Fruit fly (Drosophila melanogaster) whole organism: Measurements from ENCODE around the gene qtc.

ENCODE experiments used
- EcR ChIP-seq, 2 experiments: fragments of >200 bp; optimal IDR thresholded peaks; 2 replicates each; lab custom pipeline; 2017; ENCODE audit warnings: missing biosample characterization in 2 of 2, missing genetic modification characterization in 2 of 2, missing genetic modification reagents in 2 of 2
- pan ChIP-seq: fragments of >200 bp; optimal IDR thresholded peaks from 2 replicates; lab custom pipeline; 2017

DNA sequence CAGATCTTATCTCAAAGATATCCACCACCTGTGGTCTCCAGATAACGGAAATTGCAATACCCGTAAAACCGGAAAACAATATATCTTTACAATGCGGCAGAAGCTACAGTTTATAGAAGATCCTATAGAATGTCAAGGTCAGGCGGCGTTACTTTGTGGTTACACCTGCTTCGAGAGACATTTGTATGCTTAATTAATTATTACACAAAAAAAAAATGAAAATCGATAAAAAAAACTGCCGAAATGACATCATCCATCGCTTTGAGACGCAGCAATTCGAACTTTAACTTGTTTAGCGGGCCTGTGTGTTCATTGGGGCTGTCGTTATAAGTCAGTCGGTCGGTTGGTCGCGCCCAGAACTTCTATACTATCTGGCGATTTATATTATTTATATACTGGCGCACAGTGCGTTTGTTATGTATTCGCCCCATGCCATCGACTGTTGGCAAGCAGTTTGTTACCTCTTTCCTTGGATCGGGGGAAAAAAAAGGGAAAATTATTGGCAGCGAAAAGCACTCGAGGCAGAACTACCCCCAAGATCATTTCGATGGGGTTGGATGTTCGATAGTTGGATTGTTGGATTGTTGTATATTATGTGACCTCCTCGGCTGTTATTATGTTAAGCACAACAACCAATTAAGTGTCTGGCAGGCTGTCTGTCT is 50.8 kb downstream of the qtc start:
- no peak for TF ChIP-seq EcR (GFP tag; optimal IDR thresholded peaks at IDR 0.05; lab: Kevin White, UChicago)
- no peak for TF ChIP-seq pan (lab: Kevin White, UChicago)
